Fruit fly (Drosophila melanogaster) whole organism, embryonic: ENCODE results near the gene CG14252.

Experiments
- Abd-B ChIP-seq: fragments of 200-800 bp; sonication (Bioruptor generic); optimal IDR thresholded peaks from 2 replicates; lab custom pipeline; 2018; ENCODE audit warnings: missing biosample characterization, mild to moderate bottlenecking, missing genetic modification characterization, moderate library complexity
- B-H2 ChIP-seq: fragments of 200-800 bp; sonication (Bioruptor generic); optimal IDR thresholded peaks from 2 replicates; lab custom pipeline; 2018; ENCODE audit warnings: missing biosample characterization, mild to moderate bottlenecking, missing genetic modification characterization
- CG10959 ChIP-seq: fragments of 200-800 bp; sonication (Bioruptor generic); IDR thresholded peaks from 2 replicates; pipeline ENCODE4 v1.3.6; 2022; ENCODE audit warnings: missing biosample characterization, missing genetic modification characterization
- CG11247 ChIP-seq: fragments of 200-800 bp; sonication (Bioruptor generic); IDR thresholded peaks from 2 replicates; pipeline ENCODE4 v1.3.6; 2022; ENCODE audit warnings: missing biosample characterization, missing genetic modification characterization
- CG12659 ChIP-seq: fragments of 200-800 bp; sonication (Bioruptor generic); optimal IDR thresholded peaks from 3 replicates; lab custom pipeline; 2017; ENCODE audit warnings: mild to moderate bottlenecking, missing biosample characterization, missing genetic modification reagents, missing genetic modification characterization
- CG12942 ChIP-seq: fragments of 200-800 bp; sonication (Bioruptor generic); optimal IDR thresholded peaks from 3 replicates; lab custom pipeline; 2016; ENCODE audit warnings: missing biosample characterization, missing genetic modification characterization
- CG13287 ChIP-seq: fragments of 200-800 bp; sonication (Bioruptor generic); IDR thresholded peaks from 2 replicates; pipeline ENCODE4 v1.3.6; 2022; ENCODE audit warnings: missing biosample characterization, missing genetic modification characterization; ENCODE audit not compliant: partially characterized antibody
- CG13624 ChIP-seq: fragments of 200-800 bp; sonication (Bioruptor generic); optimal IDR thresholded peaks from 2 replicates; lab custom pipeline; 2016; ENCODE audit warnings: missing biosample characterization, missing genetic modification characterization
- CG14860 ChIP-seq: fragments of 200-800 bp; sonication (Bioruptor generic); IDR thresholded peaks from 3 replicates; pipeline ENCODE4 v1.3.6; 2022; ENCODE audit warnings: missing biosample characterization, missing genetic modification characterization; ENCODE audit not compliant: partially characterized antibody
- CG16779 ChIP-seq: fragments of 200-800 bp; sonication (Bioruptor generic); IDR thresholded peaks from 2 replicates; pipeline ENCODE4 v1.3.6; 2022; ENCODE audit warnings: missing biosample characterization, missing genetic modification characterization
- CG16813 ChIP-seq: fragments of 200-800 bp; sonication (Bioruptor generic); IDR thresholded peaks from 3 replicates; pipeline ENCODE4 v1.3.6; 2022; ENCODE audit warnings: missing biosample characterization, missing genetic modification characterization; ENCODE audit not compliant: partially characterized antibody
- CG3995 ChIP-seq: fragments of 200-800 bp; sonication (Bioruptor generic); optimal IDR thresholded peaks from 3 replicates; lab custom pipeline; 2016; ENCODE audit warnings: missing biosample characterization, missing genetic modification characterization
- CG4707 ChIP-seq: fragments of 200-800 bp; sonication (Bioruptor generic); optimal IDR thresholded peaks from 2 replicates; lab custom pipeline; 2018; ENCODE audit warnings: missing biosample characterization, mild to moderate bottlenecking, missing genetic modification characterization, moderate library complexity
- CG6791 ChIP-seq: fragments of 200-800 bp; sonication (Bioruptor generic); IDR thresholded peaks from 3 replicates; pipeline ENCODE4 v1.3.6; 2022; ENCODE audit warnings: missing biosample characterization, missing genetic modification characterization; ENCODE audit not compliant: partially characterized antibody
- CG7745 ChIP-seq: fragments of 200-800 bp; sonication (Bioruptor generic); optimal IDR thresholded peaks from 2 replicates; lab custom pipeline; 2018; ENCODE audit warnings: missing biosample characterization, mild to moderate bottlenecking, missing genetic modification characterization, moderate library complexity
- CG7987 ChIP-seq: fragments of 200-800 bp; sonication (Bioruptor generic); optimal IDR thresholded peaks from 2 replicates; lab custom pipeline; 2018; ENCODE audit warnings: missing biosample characterization, mild to moderate bottlenecking, missing genetic modification characterization, moderate library complexity
- CG9215 ChIP-seq: fragments of 200-800 bp; sonication (Bioruptor generic); IDR thresholded peaks from 2 replicates; pipeline ENCODE4 v1.3.6; 2022; ENCODE audit warnings: missing biosample characterization, missing genetic modification characterization
- CG9727 ChIP-seq: fragments of 200-800 bp; sonication (Bioruptor generic); optimal IDR thresholded peaks from 3 replicates; lab custom pipeline; 2017; ENCODE audit warnings: missing biosample characterization, mild to moderate bottlenecking, missing genetic modification characterization
- CrebB ChIP-seq: fragments of 200-800 bp; sonication (Bioruptor generic); optimal IDR thresholded peaks from 3 replicates; lab custom pipeline; 2018; ENCODE audit warnings: missing biosample characterization, mild to moderate bottlenecking, missing genetic modification characterization
- D ChIP-seq, 2 experiments: fragments of 200-800 bp in 1 of 2; fragments of >200 bp in 1 of 2; sonication (Bioruptor generic) in 1 of 2; optimal IDR thresholded peaks; 2 replicates in 1 of 2; 3 replicates in 1 of 2; lab custom pipeline; 2017; ENCODE audit warnings: mild to moderate bottlenecking in 1 of 2, missing biosample characterization in 1 of 2, missing genetic modification characterization in 1 of 2, missing genetic modification reagents in 1 of 2
- Dbx ChIP-seq: fragments of 200-800 bp; sonication (Bioruptor generic); IDR thresholded peaks from 3 replicates; pipeline ENCODE4 v1.3.6; 2022; ENCODE audit warnings: missing biosample characterization, missing genetic modification characterization
- Dll ChIP-seq: fragments of 200-800 bp; sonication (Bioruptor generic); IDR thresholded peaks from 4 replicates; pipeline ENCODE4 v1.3.6; 2022; ENCODE audit warnings: missing biosample characterization, missing genetic modification characterization; ENCODE audit not compliant: partially characterized antibody
- Fer1 ChIP-seq: fragments of 200-800 bp; sonication (Bioruptor generic); optimal IDR thresholded peaks from 2 replicates; lab custom pipeline; 2017; ENCODE audit warnings: missing biosample characterization, mild to moderate bottlenecking, missing genetic modification characterization
- HLH4C ChIP-seq: fragments of 200-800 bp; sonication (Bioruptor generic); IDR thresholded peaks from 3 replicates; pipeline ENCODE4 v1.3.6; 2022; ENCODE audit warnings: missing biosample characterization, missing genetic modification characterization; ENCODE audit not compliant: partially characterized antibody
- HmgD ChIP-seq: fragments of 200-800 bp; sonication (Bioruptor generic); optimal IDR thresholded peaks from 3 replicates; lab custom pipeline; 2016; ENCODE audit warnings: missing biosample characterization, missing genetic modification characterization
- HmgZ ChIP-seq: fragments of 200-800 bp; sonication (Bioruptor generic); optimal IDR thresholded peaks from 2 replicates; lab custom pipeline; 2018; ENCODE audit warnings: missing biosample characterization, mild to moderate bottlenecking, missing genetic modification characterization
- Lpt ChIP-seq: fragments of >200 bp; optimal IDR thresholded peaks from 2 replicates; lab custom pipeline; 2018; ENCODE audit warnings: missing biosample characterization, missing genetic modification characterization
- YL-1 ChIP-seq: fragments of 200-800 bp; sonication (Bioruptor generic); optimal IDR thresholded peaks from 3 replicates; lab custom pipeline; 2017; ENCODE audit warnings: missing biosample characterization, mild to moderate bottlenecking, missing genetic modification characterization
- ab ChIP-seq: fragments of 200-800 bp; sonication (Bioruptor generic); optimal IDR thresholded peaks from 2 replicates; lab custom pipeline; 2016; ENCODE audit warnings: missing biosample characterization, missing genetic modification characterization
- abd-A ChIP-seq: fragments of 200-800 bp; sonication (Bioruptor generic); optimal IDR thresholded peaks from 3 replicates; lab custom pipeline; 2019; ENCODE audit warnings: missing biosample characterization, mild to moderate bottlenecking, missing genetic modification characterization, moderate library complexity
- bab2 ChIP-seq: fragments of 200-800 bp; sonication (Bioruptor generic); optimal IDR thresholded peaks from 2 replicates; lab custom pipeline; 2016; ENCODE audit warnings: missing biosample characterization, missing genetic modification characterization
- cato ChIP-seq: fragments of 200-800 bp; sonication (Bioruptor generic); optimal IDR thresholded peaks from 2 replicates; lab custom pipeline; 2016; ENCODE audit warnings: missing biosample characterization, missing genetic modification characterization, borderline replicate concordance
- cg ChIP-seq: fragments of 200-800 bp; sonication (Bioruptor generic); optimal IDR thresholded peaks from 3 replicates; lab custom pipeline; 2019; ENCODE audit warnings: missing biosample characterization, mild to moderate bottlenecking, missing genetic modification characterization, moderate library complexity
- chinmo ChIP-seq: fragments of 200-800 bp; sonication (Bioruptor generic); IDR thresholded peaks from 4 replicates; pipeline ENCODE4 v1.3.6; 2022; ENCODE audit warnings: missing biosample characterization, missing genetic modification characterization; ENCODE audit not compliant: partially characterized antibody
- eyg ChIP-seq: fragments of 200-800 bp; sonication (Bioruptor generic); optimal IDR thresholded peaks from 3 replicates; lab custom pipeline; 2016; ENCODE audit warnings: missing biosample characterization, missing genetic modification characterization
- fd64A ChIP-seq: fragments of 200-800 bp; sonication (Bioruptor generic); optimal IDR thresholded peaks from 3 replicates; lab custom pipeline; 2018; ENCODE audit warnings: missing biosample characterization, mild to moderate bottlenecking, missing genetic modification characterization
- jigr1 ChIP-seq: fragments of 200-800 bp; sonication (Bioruptor generic); IDR thresholded peaks from 3 replicates; pipeline ENCODE4 v1.3.6; 2022; ENCODE audit warnings: missing biosample characterization, missing genetic modification characterization
- kah ChIP-seq: fragments of 200-800 bp; sonication (Bioruptor generic); optimal IDR thresholded peaks from 2 replicates; lab custom pipeline; 2018; ENCODE audit warnings: missing biosample characterization, mild to moderate bottlenecking, missing genetic modification characterization
- klu ChIP-seq: fragments of 200-800 bp; sonication (Bioruptor generic); IDR thresholded peaks from 2 replicates; pipeline ENCODE4 v1.3.6; 2022; ENCODE audit warnings: missing biosample characterization, missing genetic modification characterization
- lmd ChIP-seq: fragments of 200-800 bp; sonication (Bioruptor generic); IDR thresholded peaks from 2 replicates; pipeline ENCODE4 v1.3.6; 2022; ENCODE audit warnings: missing biosample characterization, missing genetic modification characterization
- mirr ChIP-seq: fragments of 200-800 bp; sonication (Bioruptor generic); optimal IDR thresholded peaks from 3 replicates; lab custom pipeline; 2018; ENCODE audit warnings: missing biosample characterization, mild to moderate bottlenecking, missing genetic modification characterization
- p53 ChIP-seq: fragments of 200-800 bp; sonication (Bioruptor generic); optimal IDR thresholded peaks from 2 replicates; lab custom pipeline; 2016; ENCODE audit warnings: missing biosample characterization, missing genetic modification characterization
- pfk ChIP-seq: fragments of 200-800 bp; sonication (Bioruptor generic); optimal IDR thresholded peaks from 2 replicates; lab custom pipeline; 2018; ENCODE audit warnings: missing biosample characterization, mild to moderate bottlenecking, missing genetic modification characterization, moderate library complexity
- scrt ChIP-seq: fragments of 200-800 bp; sonication (Bioruptor generic); optimal IDR thresholded peaks from 2 replicates; lab custom pipeline; 2018; ENCODE audit warnings: missing biosample characterization, mild to moderate bottlenecking, missing genetic modification characterization, moderate library complexity
- sob ChIP-seq: fragments of 200-800 bp; sonication (Bioruptor generic); IDR thresholded peaks from 2 replicates; pipeline ENCODE4 v1.3.6; 2022; ENCODE audit warnings: missing biosample characterization, missing genetic modification characterization
- ssp ChIP-seq: fragments of 200-800 bp; sonication (Bioruptor generic); IDR thresholded peaks from 2 replicates; pipeline ENCODE4 v1.3.6; 2022; ENCODE audit warnings: missing biosample characterization, missing genetic modification characterization
- twi ChIP-seq: fragments of 200-800 bp; optimal IDR thresholded peaks from 2 replicates; lab custom pipeline; 2019; ENCODE audit warnings: missing biosample characterization, mild to moderate bottlenecking, missing genetic modification characterization, moderate library complexity

The CG14252 gene

DNA sequence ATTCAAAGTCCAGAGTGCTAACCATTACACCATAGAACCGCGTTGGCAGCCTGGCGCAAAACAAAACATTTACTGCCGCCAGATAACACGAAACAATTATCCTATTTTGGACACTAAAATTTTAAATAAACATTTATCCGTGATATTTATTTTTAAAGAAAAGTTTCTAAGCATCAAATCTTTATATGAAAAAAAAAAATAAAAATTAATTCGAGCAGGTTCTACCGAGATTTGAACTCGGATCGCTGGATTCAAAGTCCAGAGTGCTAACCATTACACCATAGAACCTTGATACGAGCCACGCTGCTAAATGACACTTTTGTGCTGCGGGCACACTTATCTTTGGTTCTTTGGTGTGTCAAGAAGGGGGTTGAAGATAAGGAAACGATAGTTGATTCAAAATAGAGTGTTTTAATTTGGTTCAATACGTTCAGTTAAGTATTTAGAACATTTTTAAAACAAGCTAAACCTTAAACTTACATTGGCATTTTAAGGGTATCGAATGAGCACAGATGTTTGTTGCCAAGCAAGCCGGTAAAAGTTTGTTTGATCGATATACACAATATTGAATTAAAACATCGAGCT, 2.1 kb downstream of the CG14252 start, which contains the start of gene Spag1 (continued):
- TF ChIP-seq CG13287 (peak; percentile 67), Dll (GFP tag; lab: Robert Waterston, UW) (peak; percentile 76), eyg (GFP tag; lab: Kevin White, UChicago) (no peak), HLH4C (GFP tag; lab: Robert Waterston, UW) (peak; percentile 80), CG9727 (GFP tag; lab: Kevin White, UChicago) (no peak), CG14860 (GFP tag; lab: Robert Waterston, UW) (peak; percentile 77), cg (GFP tag; lab: Kevin White, UChicago) (no peak), CG7745 (tag; lab: Kevin White, UChicago) (no peak), scrt (peak; percentile 13), lmd (GFP tag; lab: Robert Waterston, UW) (no peak), CG7987 (GFP tag; lab: Kevin White, UChicago) (peak; percentile 2), chinmo (peak; percentile 72; the same call in 1 of the 4 replicates), YL-1 (GFP tag; lab: Kevin White, UChicago) (no peak), Fer1 (GFP tag; lab: Kevin White, UChicago) (peak; percentile 66)

DNA sequence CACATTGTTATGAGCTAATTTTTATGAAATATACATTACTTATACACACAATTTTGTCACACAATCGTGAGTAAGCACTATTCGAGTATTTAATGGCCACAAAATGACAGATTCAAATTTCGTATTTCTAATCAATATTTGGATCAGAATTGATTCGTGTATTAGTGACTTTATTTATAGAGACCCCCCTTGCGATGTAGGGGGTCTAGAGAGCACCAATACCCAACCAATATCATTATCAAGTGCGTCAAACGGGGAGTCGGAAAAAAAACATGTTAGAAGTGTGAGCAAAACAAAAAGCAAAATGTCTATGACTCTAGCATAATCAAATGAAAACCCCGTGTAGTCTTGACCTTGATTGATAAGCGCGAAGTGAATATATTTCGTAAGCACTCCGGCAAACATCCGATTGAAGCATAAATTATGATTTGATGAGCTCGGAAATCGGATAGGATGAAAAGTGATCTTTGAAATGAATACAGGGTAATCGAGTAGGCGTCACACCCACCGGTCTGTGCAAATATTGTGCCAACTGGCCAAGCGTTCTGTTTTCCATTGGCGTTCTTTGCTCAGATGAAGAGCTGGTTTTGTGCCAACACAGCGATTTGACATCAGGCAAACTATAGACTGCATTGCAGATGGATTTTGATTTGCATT, 7.0 kb downstream of the CG14252 start:
- TF ChIP-seq CG16779 (GFP tag; lab: Robert Waterston, UW): no peak
- TF ChIP-seq CG11247 (GFP tag; lab: Robert Waterston, UW): no peak
- TF ChIP-seq HmgZ: peak; percentile 43
- no peak for TF ChIP-seq CG12942
- TF ChIP-seq klu (GFP tag; lab: Robert Waterston, UW): no peak
- no peak for TF ChIP-seq Lpt (GFP tag; lab: Kevin White, UChicago)
- TF ChIP-seq CG9215 (GFP tag; lab: Robert Waterston, UW): no peak
- TF ChIP-seq HmgD: no peak
- TF ChIP-seq Abd-B (GFP tag; lab: Kevin White, UChicago): no peak
- TF ChIP-seq CG4707 (GFP tag; lab: Kevin White, UChicago): no peak
- TF ChIP-seq sob (GFP tag; lab: Robert Waterston, UW): peak; percentile 20; the same call in 1 of the 2 replicates
- no peak for TF ChIP-seq ssp
- peak; percentile 48 for TF ChIP-seq mirr
- TF ChIP-seq CG16813 (GFP tag; lab: Robert Waterston, UW): no peak
- TF ChIP-seq ab (GFP tag; lab: Kevin White, UChicago): no peak
- peak; percentile 36; the same call in 1 of the 3 replicates for TF ChIP-seq Dbx
- no peak for TF ChIP-seq kah (GFP tag; lab: Kevin White, UChicago)
- TF ChIP-seq cato (GFP tag; lab: Kevin White, UChicago): no peak
- peak; percentile 51 for TF ChIP-seq abd-A (tag; lab: Kevin White, UChicago)
- TF ChIP-seq Dll (GFP tag; lab: Robert Waterston, UW): no peak
- no peak for TF ChIP-seq CG10959
- TF ChIP-seq CG3995 (GFP tag; lab: Kevin White, UChicago): peak; percentile 7
- TF ChIP-seq bab2 (GFP tag; lab: Kevin White, UChicago): no peak
- TF ChIP-seq CG12659: peak; percentile 17
- TF ChIP-seq B-H2: no peak
- no peak for TF ChIP-seq jigr1 (GFP tag; lab: Robert Waterston, UW)
- TF ChIP-seq CG13624 (GFP tag; lab: Kevin White, UChicago): peak; percentile 30
- TF ChIP-seq pfk (GFP tag; lab: Kevin White, UChicago): no peak
- no peak for TF ChIP-seq CrebB (tag; lab: Kevin White, UChicago)
- no peak for TF ChIP-seq CG6791 (GFP tag; lab: Robert Waterston, UW)
- no peak for TF ChIP-seq D (optimal IDR thresholded peaks at IDR 0.05; lab: Kevin White, UChicago)
- no peak for TF ChIP-seq D (GFP tag; optimal IDR thresholded peaks at IDR 0.05; lab: Kevin White, UChicago)
- TF ChIP-seq twi: no peak
- TF ChIP-seq p53 (GFP tag; lab: Kevin White, UChicago): no peak
- TF ChIP-seq fd64A: no peak
